Worm (Caenorhabditis elegans) whole organism, mixed stage, embryonic: ENCODE measurements around the gene M88.4.

Experiments used
- blmp-1 ChIP-seq: fragments of 150-350 bp; optimal IDR thresholded peaks from 2 replicates; lab custom pipeline; 2014; ENCODE audit warnings: missing biosample characterization, missing genetic modification characterization
- ces-1 ChIP-seq: fragments of 150-350 bp; optimal IDR thresholded peaks from 2 replicates; lab custom pipeline; 2014; ENCODE audit warnings: missing biosample characterization, missing genetic modification reagents, missing genetic modification characterization
- cnd-1 ChIP-seq: fragments of 200-800 bp; sonication (Bioruptor generic); optimal IDR thresholded peaks from 2 replicates; lab custom pipeline; 2018; ENCODE audit warnings: mild to moderate bottlenecking, missing genetic modification characterization, missing compliant biosample characterization
- elt-3 ChIP-seq: fragments of 150-350 bp; optimal IDR thresholded peaks from 2 replicates; lab custom pipeline; 2014; ENCODE audit warnings: missing biosample characterization, missing genetic modification characterization
- lin-13 ChIP-seq: fragments of 150-350 bp; optimal IDR thresholded peaks from 2 replicates; lab custom pipeline; 2014; ENCODE audit warnings: missing biosample characterization, missing genetic modification characterization
- lsy-2 ChIP-seq: fragments of 150-350 bp; optimal IDR thresholded peaks from 2 replicates; lab custom pipeline; 2014; ENCODE audit warnings: missing biosample characterization, missing genetic modification characterization
- mab-5 ChIP-seq: fragments of 150-350 bp; optimal IDR thresholded peaks from 2 replicates; lab custom pipeline; 2014; ENCODE audit warnings: missing biosample characterization, missing genetic modification characterization
- nhr-237 ChIP-seq: fragments of 150-350 bp; optimal IDR thresholded peaks from 2 replicates; lab custom pipeline; 2014; ENCODE audit warnings: missing biosample characterization, missing genetic modification characterization
- nhr-28 ChIP-seq: fragments of 150-350 bp; optimal IDR thresholded peaks from 2 replicates; lab custom pipeline; 2014; ENCODE audit warnings: missing biosample characterization, missing genetic modification characterization
- nhr-76 ChIP-seq: sonication (generic microtip); optimal IDR thresholded peaks from 2 replicates; lab custom pipeline; 2017; ENCODE audit warnings: missing biosample characterization, missing genetic modification characterization
- pha-4 ChIP-seq: fragments of 150-350 bp; optimal IDR thresholded peaks from 2 replicates; lab custom pipeline; 2018; ENCODE audit warnings: missing biosample characterization, missing genetic modification reagents, missing genetic modification characterization
- snpc-4 ChIP-seq: fragments of 150-350 bp; optimal IDR thresholded peaks from 2 replicates; lab custom pipeline; 2014; ENCODE audit warnings: missing biosample characterization, missing genetic modification characterization
- unc-62 ChIP-seq: fragments of 150-350 bp; optimal IDR thresholded peaks from 2 replicates; lab custom pipeline; 2014; ENCODE audit warnings: missing biosample characterization, missing genetic modification reagents, missing genetic modification characterization

- no peak for TF ChIP-seq lin-13 (tag; lab: Kevin White, UChicago)
- no peak for TF ChIP-seq elt-3 (tag; lab: Kevin White, UChicago)
- TF ChIP-seq blmp-1 = no peak
- no peak for TF ChIP-seq ces-1 (GFP tag; lab: Kevin White, UChicago)
- TF ChIP-seq nhr-76 = no peak
- no peak for TF ChIP-seq nhr-28
- no peak for TF ChIP-seq lsy-2 (tag; lab: Kevin White, UChicago)
- no peak for TF ChIP-seq mab-5 (tag; lab: Kevin White, UChicago)
- no peak for TF ChIP-seq pha-4
- TF ChIP-seq unc-62 (GFP tag; lab: Kevin White, UChicago) = no peak
- no peak for TF ChIP-seq cnd-1
- no peak for TF ChIP-seq nhr-237
- TF ChIP-seq snpc-4 (tag; lab: Kevin White, UChicago) = no peak
These were observed 3.9 kb upstream of the M88.4 start, which contains the start of gene M88.3 for ce11 chrIII:4544959-4545358.
